Fruit fly (Drosophila melanogaster) whole organism, embryonic: ENCODE results near the gene wwk.
A peak's percentile ranks its signal among the peaks of the same experiment; 100 is the strongest.

Source experiments
- BEAF-32 ChIP-seq: fragments of 200-800 bp; sonication (Bioruptor generic); optimal IDR thresholded peaks from 3 replicates; lab custom pipeline; 2017; ENCODE audit warnings: missing biosample characterization, missing genetic modification characterization, mild to moderate bottlenecking, moderate library complexity, missing genetic modification reagents
- CG10147 ChIP-seq: fragments of 200-800 bp; sonication (Bioruptor generic); optimal IDR thresholded peaks from 2 replicates; lab custom pipeline; 2019; ENCODE audit warnings: missing biosample characterization, mild to moderate bottlenecking, missing genetic modification characterization, moderate library complexity
- CG10959 ChIP-seq: fragments of 200-800 bp; sonication (Bioruptor generic); IDR thresholded peaks from 2 replicates; pipeline ENCODE4 v1.3.6; 2022; ENCODE audit warnings: missing biosample characterization, missing genetic modification characterization
- CG15011 ChIP-seq: fragments of 200-800 bp; sonication (Bioruptor generic); optimal IDR thresholded peaks from 3 replicates; lab custom pipeline; 2018; ENCODE audit warnings: missing biosample characterization, mild to moderate bottlenecking, missing genetic modification characterization
- CG3281 ChIP-seq: fragments of 200-800 bp; sonication (Bioruptor generic); optimal IDR thresholded peaks from 3 replicates; lab custom pipeline; 2017; ENCODE audit warnings: missing biosample characterization, mild to moderate bottlenecking, missing genetic modification characterization
- CG43689 ChIP-seq: fragments of 200-800 bp; sonication (Bioruptor generic); IDR thresholded peaks from 2 replicates; pipeline ENCODE4 v1.3.6; 2022; ENCODE audit warnings: missing biosample characterization, missing genetic modification characterization
- CG4404 ChIP-seq: fragments of 200-800 bp; sonication (Bioruptor generic); IDR thresholded peaks from 2 replicates; pipeline ENCODE4 v1.3.6; 2022; ENCODE audit warnings: missing biosample characterization, missing genetic modification characterization
- CG4424 ChIP-seq: fragments of 200-800 bp; sonication (Bioruptor generic); optimal IDR thresholded peaks from 3 replicates; lab custom pipeline; 2016; ENCODE audit warnings: missing biosample characterization, missing genetic modification characterization
- CG4730 ChIP-seq: fragments of 200-800 bp; sonication (Bioruptor generic); IDR thresholded peaks from 2 replicates; pipeline ENCODE4 v1.3.6; 2022; ENCODE audit warnings: missing biosample characterization, missing genetic modification characterization
- CG5245 ChIP-seq: fragments of 200-800 bp; sonication (Bioruptor generic); optimal IDR thresholded peaks from 3 replicates; lab custom pipeline; 2016; ENCODE audit warnings: missing biosample characterization, missing genetic modification characterization
- CG5953 ChIP-seq: fragments of 200-800 bp; sonication (Bioruptor generic); IDR thresholded peaks from 2 replicates; pipeline ENCODE4 v1.3.6; 2022; ENCODE audit warnings: missing biosample characterization, missing genetic modification characterization
- CG7271 ChIP-seq: fragments of 200-800 bp; sonication (Bioruptor generic); optimal IDR thresholded peaks from 2 replicates; lab custom pipeline; 2018; ENCODE audit warnings: missing biosample characterization, mild to moderate bottlenecking, missing genetic modification characterization, moderate library complexity
- CG9437 ChIP-seq: fragments of 200-800 bp; sonication (Bioruptor generic); optimal IDR thresholded peaks from 2 replicates; lab custom pipeline; 2018; ENCODE audit warnings: missing biosample characterization, mild to moderate bottlenecking, missing genetic modification characterization
- CkIIα-i1 ChIP-seq: fragments of 200-800 bp; sonication (Bioruptor generic); IDR thresholded peaks from 2 replicates; pipeline ENCODE4 v1.3.6; 2022; ENCODE audit warnings: missing biosample characterization, missing genetic modification characterization
- Doc2 ChIP-seq: fragments of 200-800 bp; sonication (Bioruptor generic); IDR thresholded peaks from 2 replicates; pipeline ENCODE4 v1.3.6; 2022; ENCODE audit warnings: missing biosample characterization, missing genetic modification characterization
- H2.0 ChIP-seq: fragments of 200-800 bp; sonication (Bioruptor generic); IDR thresholded peaks from 2 replicates; pipeline ENCODE4 v1.3.6; 2022; ENCODE audit warnings: missing biosample characterization, missing genetic modification characterization
- Hr51 ChIP-seq, 2 experiments: fragments of 200-800 bp; sonication (Bioruptor generic); optimal IDR thresholded peaks; 2 replicates in 1 of 2; 3 replicates in 1 of 2; lab custom pipeline; 2016 to 2018; ENCODE audit warnings: missing biosample characterization in 2 of 2, missing genetic modification characterization in 2 of 2, mild to moderate bottlenecking in 1 of 2, moderate library complexity in 1 of 2
- Meics ChIP-seq: fragments of 200-800 bp; sonication (Bioruptor generic); optimal IDR thresholded peaks from 2 replicates; lab custom pipeline; 2017; ENCODE audit warnings: missing biosample characterization, mild to moderate bottlenecking, missing genetic modification characterization
- Oaz ChIP-seq: fragments of 200-800 bp; sonication (Bioruptor generic); IDR thresholded peaks from 2 replicates; pipeline ENCODE4 v1.3.6; 2022; ENCODE audit warnings: missing biosample characterization, missing genetic modification characterization
- Opbp ChIP-seq: fragments of 200-800 bp; sonication (Bioruptor generic); IDR thresholded peaks from 3 replicates; pipeline ENCODE4 v1.3.6; 2022; ENCODE audit warnings: missing biosample characterization, missing genetic modification characterization; ENCODE audit not compliant: partially characterized antibody
- Pdp1 ChIP-seq, 2 experiments: fragments of 200-800 bp; sonication (Bioruptor generic); optimal IDR thresholded peaks; 3 replicates each; lab custom pipeline; 2016; ENCODE audit warnings: missing biosample characterization in 2 of 2, missing genetic modification characterization in 2 of 2, mild to moderate bottlenecking in 1 of 2, moderate library complexity in 1 of 2
- Side ChIP-seq: fragments of 200-800 bp; sonication (Bioruptor generic); optimal IDR thresholded peaks from 2 replicates; lab custom pipeline; 2016; ENCODE audit warnings: missing biosample characterization, missing genetic modification characterization
- Xbp1 ChIP-seq: fragments of 200-800 bp; sonication (Bioruptor generic); optimal IDR thresholded peaks from 3 replicates; lab custom pipeline; 2016; ENCODE audit warnings: missing biosample characterization, mild to moderate bottlenecking, missing genetic modification characterization
- ac ChIP-seq: fragments of 200-800 bp; sonication (Bioruptor generic); optimal IDR thresholded peaks from 3 replicates; lab custom pipeline; 2017; ENCODE audit warnings: missing biosample characterization, mild to moderate bottlenecking, missing genetic modification characterization
- bsh ChIP-seq, 2 experiments: fragments of 200-800 bp; sonication (Bioruptor generic); optimal IDR thresholded peaks; 2 replicates each; lab custom pipeline; 2017 to 2018; ENCODE audit warnings: mild to moderate bottlenecking in 2 of 2, missing biosample characterization in 2 of 2, missing genetic modification characterization in 2 of 2, moderate library complexity in 1 of 2
- chm ChIP-seq: fragments of 200-800 bp; sonication (Bioruptor generic); IDR thresholded peaks from 2 replicates; pipeline ENCODE4 v1.3.6; 2022; ENCODE audit warnings: missing biosample characterization, missing genetic modification characterization
- crc ChIP-seq: fragments of 200-800 bp; sonication (Bioruptor generic); optimal IDR thresholded peaks from 2 replicates; lab custom pipeline; 2016; ENCODE audit warnings: missing biosample characterization, missing genetic modification characterization
- fd102C ChIP-seq: fragments of 200-800 bp; sonication (Bioruptor generic); optimal IDR thresholded peaks from 2 replicates; lab custom pipeline; 2018; ENCODE audit warnings: missing biosample characterization, mild to moderate bottlenecking, missing genetic modification characterization, moderate library complexity
- fd3F ChIP-seq: fragments of 200-800 bp; sonication (Bioruptor generic); optimal IDR thresholded peaks from 2 replicates; lab custom pipeline; 2018; ENCODE audit warnings: missing biosample characterization, mild to moderate bottlenecking, missing genetic modification characterization, moderate library complexity
- grau ChIP-seq: fragments of 200-800 bp; optimal IDR thresholded peaks from 3 replicates; lab custom pipeline; 2019; ENCODE audit warnings: missing biosample characterization, mild to moderate bottlenecking, missing genetic modification characterization, moderate library complexity
- grn ChIP-seq: fragments of 200-800 bp; sonication (Bioruptor generic); optimal IDR thresholded peaks from 3 replicates; lab custom pipeline; 2017; ENCODE audit warnings: missing biosample characterization, missing genetic modification characterization
- gro ChIP-seq: fragments of 200-800 bp; sonication (Bioruptor generic); optimal IDR thresholded peaks from 2 replicates; lab custom pipeline; 2016; ENCODE audit warnings: missing biosample characterization, missing genetic modification characterization
- jing ChIP-seq: fragments of 200-800 bp; sonication (Bioruptor generic); optimal IDR thresholded peaks from 2 replicates; lab custom pipeline; 2018; ENCODE audit warnings: missing biosample characterization, mild to moderate bottlenecking, missing genetic modification characterization
- kay ChIP-seq: fragments of 200-800 bp; sonication (Bioruptor generic); optimal IDR thresholded peaks from 2 replicates; lab custom pipeline; 2016; ENCODE audit warnings: missing biosample characterization, missing genetic modification characterization
- ken ChIP-seq: fragments of 200-800 bp; sonication (Bioruptor generic); IDR thresholded peaks from 3 replicates; pipeline ENCODE4 v1.3.6; 2022; ENCODE audit warnings: missing biosample characterization, missing genetic modification characterization
- knrl ChIP-seq: fragments of 200-800 bp; sonication (Bioruptor generic); IDR thresholded peaks from 3 replicates; pipeline ENCODE4 v1.3.6; 2022; ENCODE audit warnings: missing biosample characterization, missing genetic modification characterization; ENCODE audit not compliant: partially characterized antibody
- lola ChIP-seq, 3 experiments: fragments of >200 bp in 2 of 3; fragments of 200-800 bp in 1 of 3; sonication (Bioruptor generic) in 1 of 3; optimal IDR thresholded peaks; 2 replicates each; lab custom pipeline; 2017 to 2019; ENCODE audit warnings: missing biosample characterization in 3 of 3, missing genetic modification characterization in 3 of 3, mild to moderate bottlenecking in 1 of 3, moderate library complexity in 1 of 3
- pfk ChIP-seq: fragments of 200-800 bp; sonication (Bioruptor generic); optimal IDR thresholded peaks from 2 replicates; lab custom pipeline; 2018; ENCODE audit warnings: missing biosample characterization, mild to moderate bottlenecking, missing genetic modification characterization, moderate library complexity
- phol ChIP-seq: fragments of 200-800 bp; sonication (Bioruptor generic); optimal IDR thresholded peaks from 3 replicates; lab custom pipeline; 2018; ENCODE audit warnings: missing biosample characterization, mild to moderate bottlenecking, missing genetic modification characterization, moderate library complexity
- prd ChIP-seq, 3 experiments: fragments of >200 bp in 2 of 3; fragments of 200-800 bp in 1 of 3; sonication (Bioruptor generic) in 1 of 3; optimal IDR thresholded peaks in 2 of 3; IDR thresholded peaks in 1 of 3; 2 replicates in 2 of 3; 3 replicates in 1 of 3; pipeline versions ENCODE4 v1.3.6 to Lab custom; 2017 to 2022; ENCODE audit warnings: missing biosample characterization in 1 of 3, missing genetic modification characterization in 1 of 3
- row ChIP-seq: fragments of 200-800 bp; sonication (Bioruptor generic); IDR thresholded peaks from 3 replicates; pipeline ENCODE4 v1.3.6; 2022; ENCODE audit warnings: missing biosample characterization, missing genetic modification characterization
- schlank ChIP-seq: fragments of 200-800 bp; sonication (Bioruptor generic); optimal IDR thresholded peaks from 2 replicates; lab custom pipeline; 2018; ENCODE audit warnings: missing biosample characterization, mild to moderate bottlenecking, missing genetic modification characterization
- sima ChIP-seq: fragments of 200-800 bp; sonication (Bioruptor generic); optimal IDR thresholded peaks from 2 replicates; lab custom pipeline; 2016; ENCODE audit warnings: missing biosample characterization, missing genetic modification characterization
- sisA ChIP-seq: fragments of 200-800 bp; sonication (Bioruptor generic); IDR thresholded peaks from 2 replicates; pipeline ENCODE4 v1.3.6; 2022; ENCODE audit warnings: missing biosample characterization, missing genetic modification characterization
- slp2 ChIP-seq: fragments of 200-800 bp; sonication (Bioruptor generic); optimal IDR thresholded peaks from 2 replicates; lab custom pipeline; 2016; ENCODE audit warnings: missing biosample characterization, missing genetic modification characterization
- sob ChIP-seq: fragments of 200-800 bp; sonication (Bioruptor generic); IDR thresholded peaks from 2 replicates; pipeline ENCODE4 v1.3.6; 2022; ENCODE audit warnings: missing biosample characterization, missing genetic modification characterization
- trh ChIP-seq: fragments of 200-800 bp; sonication (Bioruptor generic); optimal IDR thresholded peaks from 2 replicates; lab custom pipeline; 2016; ENCODE audit warnings: missing biosample characterization, missing genetic modification characterization
- wor ChIP-seq: fragments of 200-800 bp; sonication (Bioruptor generic); IDR thresholded peaks from 2 replicates; pipeline ENCODE4 v1.3.6; 2022; ENCODE audit warnings: missing biosample characterization, missing genetic modification characterization
- yki ChIP-seq: fragments of >200 bp; optimal IDR thresholded peaks from 3 replicates; lab custom pipeline; 2018

wwk gene

DNA sequence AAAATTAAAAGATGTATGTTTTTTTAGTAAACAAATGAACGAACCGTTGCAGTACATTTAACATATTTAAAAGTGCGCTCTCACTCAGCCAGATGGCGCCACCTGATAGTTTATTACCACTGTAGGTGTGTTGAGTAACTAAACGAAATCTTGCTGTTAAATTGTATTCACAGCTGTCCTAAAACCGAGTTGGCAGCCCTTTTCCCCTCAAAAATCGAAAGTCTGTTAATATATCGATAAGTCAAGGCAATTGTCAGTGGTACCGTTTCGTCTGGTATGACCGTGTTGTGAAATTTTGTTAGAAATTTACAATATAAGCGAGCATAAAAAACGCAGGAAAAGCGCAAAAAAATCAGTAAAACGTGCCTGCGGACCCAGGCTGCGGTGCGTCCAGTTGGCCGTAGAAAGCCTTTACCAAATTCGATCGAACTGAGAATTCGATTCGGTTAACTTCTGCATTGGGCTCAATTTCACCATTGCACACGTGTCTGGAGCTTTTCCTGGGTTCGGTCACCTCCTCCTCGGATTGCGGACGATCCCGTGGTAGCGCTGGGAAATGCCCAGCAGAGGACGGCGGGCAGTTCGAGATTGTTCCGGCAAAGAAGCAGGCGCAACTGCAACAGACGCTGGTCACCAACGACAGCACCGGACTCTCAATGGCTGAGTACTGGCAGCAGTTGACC lies 38.8 kb downstream of the wwk start, which contains the start of gene stc (continued):
- TF ChIP-seq CG10147 (GFP tag; lab: Kevin White, UChicago) (no peak), CkIIα-i1 (GFP tag; lab: Robert Waterston, UW) (no peak), CG10959 (no peak), row (peak; percentile 43; the same call in 1 of the 3 replicates), yki (lab: Kevin White, UChicago) (no peak), fd102C (no peak), grn (GFP tag; lab: Kevin White, UChicago) (no peak), CG4730 (GFP tag; lab: Robert Waterston, UW) (no peak), CG9437 (GFP tag; lab: Kevin White, UChicago) (no peak), knrl (peak; percentile 67), ac (no peak), fd3F (no peak), sisA (GFP tag; lab: Robert Waterston, UW) (0 out of 2 replicates have a peak, but pooled peaks have one; percentile 22), CG5245 (peak; percentile 46), CG7271 (no peak), CG5953 (GFP tag; lab: Robert Waterston, UW) (no peak), grau (tag; lab: Kevin White, UChicago) (peak; percentile 55), Pdp1 (GFP tag; optimal IDR thresholded peaks at IDR 0.05; lab: Kevin White, UChicago) (peak; percentile 40 to 80), H2.0 (peak; percentile 39; the same call in 1 of the 2 replicates), ken (GFP tag; lab: Robert Waterston, UW) (peak; percentile 35; the same call in 1 of the 3 replicates), sima (GFP tag; lab: Kevin White, UChicago) (no peak), gro (GFP tag; lab: Kevin White, UChicago) (peak; percentile 9), Hr51 (GFP tag; optimal IDR thresholded peaks at IDR 0.05; lab: Kevin White, UChicago) (peak in 1 of 2 experiments; percentile 23), CG3281 (GFP tag; lab: Kevin White, UChicago) (no peak), Opbp (GFP tag; lab: Robert Waterston, UW) (peak; percentile 85), phol (tag; lab: Kevin White, UChicago) (peak; percentile 50), prd (optimal IDR thresholded peaks at IDR 0.05; lab: Kevin White, UChicago) (no peak), prd (GFP tag; IDR thresholded peaks at IDR 0.05; lab: Robert Waterston, UW) (no peak), jing (no peak), kay (GFP tag; lab: Kevin White, UChicago) (peak; percentile 14), Doc2 (GFP tag; lab: Robert Waterston, UW) (no peak), wor (GFP tag; lab: Robert Waterston, UW) (no peak), CG15011 (GFP tag; lab: Kevin White, UChicago) (no peak), chm (no peak), BEAF-32 (peak; percentile 75), CG4424 (GFP tag; lab: Kevin White, UChicago) (peak; percentile 38), trh (GFP tag; lab: Kevin White, UChicago) (no peak), bsh (GFP tag; optimal IDR thresholded peaks at IDR 0.05; lab: Kevin White, UChicago) (no peak), schlank (tag; lab: Kevin White, UChicago) (no peak), sob (GFP tag; lab: Robert Waterston, UW) (peak; percentile 33; the same call in 1 of the 2 replicates), lola (GFP tag; optimal IDR thresholded peaks at IDR 0.05; lab: Kevin White, UChicago) (no peak), pfk (GFP tag; lab: Kevin White, UChicago) (no peak), Xbp1 (peak; percentile 68), slp2 (no peak), crc (GFP tag; lab: Kevin White, UChicago) (no peak), CG4404 (no peak), CG43689 (GFP tag; lab: Robert Waterston, UW) (no peak), Meics (peak; percentile 39), Oaz (GFP tag; lab: Robert Waterston, UW) (no peak), Side (GFP tag; lab: Kevin White, UChicago) (peak; percentile 38)
